Worm (Caenorhabditis elegans): ENCODE data around the gene C25D7.5.
A peak's percentile ranks its signal among the peaks of the same experiment; 100 is the strongest.

C25D7.5 gene

DNA sequence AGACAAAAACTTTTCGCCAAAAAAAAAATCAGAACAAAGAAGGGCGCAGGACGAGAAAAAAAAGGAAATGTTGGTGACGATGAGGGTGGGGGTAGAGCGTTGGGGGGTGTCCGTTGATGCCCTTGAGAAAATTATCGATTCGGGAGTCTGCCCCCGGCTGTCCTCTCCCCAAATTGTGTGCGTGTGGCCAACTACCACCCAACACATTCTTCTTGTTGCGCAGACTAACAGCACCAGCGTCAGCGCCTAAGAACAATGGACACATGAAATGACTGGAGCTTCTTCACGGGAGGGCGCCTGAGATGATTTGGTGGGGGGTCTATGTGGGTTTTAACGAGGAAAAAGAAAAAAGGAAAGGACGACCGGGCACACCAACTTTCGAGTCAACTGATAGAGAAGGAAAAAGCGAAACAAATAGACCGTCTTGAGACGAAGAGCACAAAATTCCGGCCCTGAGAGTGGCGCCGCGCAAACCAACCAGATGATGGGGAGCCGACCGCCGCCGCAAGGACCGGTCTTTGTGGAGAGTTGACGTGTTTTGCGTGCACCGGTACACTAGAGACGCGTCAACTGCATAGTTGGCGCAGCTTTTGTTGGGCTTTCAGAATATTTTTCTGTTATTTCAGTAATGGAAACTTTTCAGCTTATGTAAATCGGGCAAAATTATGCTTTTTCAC, 12.8 kb downstream of the C25D7.5 start, which contains the start of gene C25D7.9:
Gene C25D7.9 (plus strand): TSS at position 68 of the 677 bp plus-strand sequence.
- TF ChIP-seq ztf-11 (tag; optimal IDR thresholded peaks at IDR 0.05) = no peak
- TF ChIP-seq mep-1 (tag; optimal IDR thresholded peaks at IDR 0.05) = peak; percentile 28
- no peak for TF ChIP-seq madf-9 (GFP tag; conservative IDR thresholded peaks at IDR 0.05)
- TF ChIP-seq ZK546.5 (tag; optimal IDR thresholded peaks at IDR 0.05) = no peak
- TF ChIP-seq unc-39 (tag; optimal IDR thresholded peaks at IDR 0.05) = no peak
- no peak for TF ChIP-seq jun-1 (tag; optimal IDR thresholded peaks at IDR 0.05)
- no peak for TF ChIP-seq pqm-1 (tag; optimal IDR thresholded peaks at IDR 0.05)
- no peak for TF ChIP-seq nhr-111 (GFP tag; optimal IDR thresholded peaks at IDR 0.05)
- TF ChIP-seq F37D6.2 (tag; optimal IDR thresholded peaks at IDR 0.05) = no peak
- TF ChIP-seq zip-11 (GFP tag; IDR thresholded peaks at IDR 0.05) = no peak
- TF ChIP-seq daf-12 (tag; optimal IDR thresholded peaks at IDR 0.05) = no peak
- TF ChIP-seq skn-1 (tag; optimal IDR thresholded peaks at IDR 0.05) = no peak
- no peak for TF ChIP-seq ztf-7 (tag; optimal IDR thresholded peaks at IDR 0.05)
- TF ChIP-seq ces-1 (GFP tag; optimal IDR thresholded peaks at IDR 0.05) = no peak
- no peak for TF ChIP-seq ceh-32 (tag; optimal IDR thresholded peaks at IDR 0.05; ENCODE audit: poor library complexity)
- TF ChIP-seq dmd-8 (GFP tag; IDR thresholded peaks at IDR 0.05) = no peak
- no peak for TF ChIP-seq nhr-237 (tag; optimal IDR thresholded peaks at IDR 0.05)
- peak; percentile 31 for TF ChIP-seq dpl-1 (GFP tag; optimal IDR thresholded peaks at IDR 0.05)
- no peak for TF ChIP-seq snpc-4 (tag; optimal IDR thresholded peaks at IDR 0.05)
- peak in 1 of 2 experiments; percentile 28 for TF ChIP-seq lsy-2 (tag; optimal IDR thresholded peaks at IDR 0.05)
- no peak for TF ChIP-seq fos-1 (tag; optimal IDR thresholded peaks at IDR 0.05)
- TF ChIP-seq hmg-1.1 (GFP tag; IDR thresholded peaks at IDR 0.05) = peak; percentile 40; the same call in 1 of the 2 replicates
- peak; percentile 38 for TF ChIP-seq spr-3 (GFP tag; optimal IDR thresholded peaks at IDR 0.05)
- no peak for TF ChIP-seq fkh-10 (GFP tag; optimal IDR thresholded peaks at IDR 0.05)
- no peak for TF ChIP-seq ceh-82 (tag; optimal IDR thresholded peaks at IDR 0.05)
- TF ChIP-seq hlh-11 (tag; optimal IDR thresholded peaks at IDR 0.05) = peak; percentile 56
- TF ChIP-seq sdz-12 (GFP tag; optimal IDR thresholded peaks at IDR 0.05) = no peak
- TF ChIP-seq F10B5.3 (tag; optimal IDR thresholded peaks at IDR 0.05) = no peak
- TF ChIP-seq egl-43 (GFP tag; IDR thresholded peaks at IDR 0.05) = 0 out of 2 replicates have a peak, but pooled peaks have one; percentile 34
- TF ChIP-seq nhr-25 (tag; optimal IDR thresholded peaks at IDR 0.05; ENCODE audit: borderline replicate concordance, insufficient read depth) = no peak
- no peak for TF ChIP-seq lim-7 (GFP tag; IDR thresholded peaks at IDR 0.05)
- TF ChIP-seq madf-5 (GFP tag; IDR thresholded peaks at IDR 0.05) = no peak
- TF ChIP-seq F26F4.8 (GFP tag; conservative IDR thresholded peaks at IDR 0.05) = no peak
- TF ChIP-seq D1046.2 (GFP tag; IDR thresholded peaks at IDR 0.05) = no peak
- TF ChIP-seq nhr-48 (tag; optimal IDR thresholded peaks at IDR 0.05) = no peak
- peak; percentile 10 for TF ChIP-seq lin-13 (GFP tag; optimal IDR thresholded peaks at IDR 0.05)
- TF ChIP-seq zfp-2 (tag; optimal IDR thresholded peaks at IDR 0.05) = no peak
- TF ChIP-seq lin-1 (GFP tag; IDR thresholded peaks at IDR 0.05) = no peak
- TF ChIP-seq tra-1 (GFP tag; IDR thresholded peaks at IDR 0.05) = no peak
- no peak for TF ChIP-seq ceh-62 (tag; optimal IDR thresholded peaks at IDR 0.05)
- TF ChIP-seq ctbp-1 (GFP tag; IDR thresholded peaks at IDR 0.05) = no peak
- no peak for TF ChIP-seq nhr-10 (tag; optimal IDR thresholded peaks at IDR 0.05)
- no peak for TF ChIP-seq F49E8.2 (tag; optimal IDR thresholded peaks at IDR 0.05; ENCODE audit: borderline replicate concordance)
- no peak for TF ChIP-seq spr-1 (tag; optimal IDR thresholded peaks at IDR 0.05)
- TF ChIP-seq saeg-2 (GFP tag; IDR thresholded peaks at IDR 0.05) = no peak
- TF ChIP-seq mxl-3 (GFP tag; optimal IDR thresholded peaks at IDR 0.05) = no peak
- TF ChIP-seq lir-3 (tag; optimal IDR thresholded peaks at IDR 0.05) = no peak
- TF ChIP-seq dmd-6 (GFP tag; IDR thresholded peaks at IDR 0.05) = peak; percentile 7; the same call in 1 of the 2 replicates
- TF ChIP-seq Y5F2A.4 (GFP tag; optimal IDR thresholded peaks at IDR 0.05) = no peak
- TF ChIP-seq daf-8 (GFP tag; IDR thresholded peaks at IDR 0.05) = no peak
- peak in 1 of 2 experiments; percentile 21 for TF ChIP-seq hif-1 (tag; optimal IDR thresholded peaks at IDR 0.05)
